Fruit fly (Drosophila melanogaster) whole organism, prepupa: Measurements from ENCODE around the gene CG5116.

Experiments
- Eip75B ChIP-seq: fragments of 200-800 bp; sonication (Bioruptor generic); optimal IDR thresholded peaks from 3 replicates; lab custom pipeline; 2016; ENCODE audit warnings: missing biosample characterization, missing genetic modification characterization
- Eip78C ChIP-seq: fragments of 200-800 bp; sonication (Bioruptor generic); peaks from one replicate; lab custom pipeline; 2016; ENCODE audit warnings: missing biosample characterization, missing genetic modification characterization
- fkh ChIP-seq: fragments of 200-800 bp; sonication (Bioruptor generic); optimal IDR thresholded peaks from 3 replicates; lab custom pipeline; 2017; ENCODE audit warnings: missing biosample characterization, mild to moderate bottlenecking, missing genetic modification characterization, moderate library complexity

- TF ChIP-seq Eip78C (GFP tag; lab: Kevin White, UChicago) (no peak), Eip75B (GFP tag; lab: Kevin White, UChicago) (no peak), fkh (GFP tag; lab: Kevin White, UChicago) (no peak)
Observed at dm6 chr3R:25438353-25438986, 44.4 kb upstream of the CG5116 start.
